Fruit fly (Drosophila melanogaster) whole organism, wandering third instar larva: Measurements from ENCODE around the gene sNPF.

Experiments
- Abd-B ChIP-seq: fragments of >200 bp; optimal IDR thresholded peaks from 2 replicates; lab custom pipeline; 2017; ENCODE audit warnings: missing biosample characterization, missing genetic modification characterization
- Hr78 ChIP-seq: fragments of >200 bp; optimal IDR thresholded peaks from 2 replicates; lab custom pipeline; 2017; ENCODE audit warnings: missing biosample characterization, missing genetic modification characterization
- OdsH ChIP-seq: fragments of 200-800 bp; sonication (Bioruptor generic); optimal IDR thresholded peaks from 2 replicates; lab custom pipeline; 2016; ENCODE audit warnings: missing biosample characterization, mild to moderate bottlenecking, missing genetic modification characterization
- dl ChIP-seq, 2 experiments: fragments of 175-275, 200-275 bp in 1 of 2; fragments of 200-275 bp in 1 of 2; sonication (Bioruptor generic); optimal IDR thresholded peaks; lab custom pipeline; 2018; ENCODE audit warnings: mild to moderate bottlenecking in 2 of 2, missing biosample characterization in 2 of 2, missing genetic modification characterization in 2 of 2, moderate library complexity in 2 of 2; ENCODE audit not compliant: partially characterized antibody in 2 of 2, insufficient read depth in 1 of 2
- foxo ChIP-seq, 2 experiments: fragments of 200-800 bp; sonication (Bioruptor generic); optimal IDR thresholded peaks; 2 replicates in 1 of 2; 3 replicates in 1 of 2; lab custom pipeline; 2016 to 2017; ENCODE audit warnings: missing biosample characterization in 2 of 2, missing genetic modification characterization in 2 of 2
- fru ChIP-seq: fragments of 200-800 bp; sonication (Bioruptor generic); optimal IDR thresholded peaks from 3 replicates; lab custom pipeline; 2016; ENCODE audit warnings: missing biosample characterization, mild to moderate bottlenecking, missing genetic modification characterization
- h ChIP-seq: fragments of 200-800 bp; sonication (Bioruptor generic); optimal IDR thresholded peaks from 3 replicates; lab custom pipeline; 2016; ENCODE audit warnings: missing biosample characterization, mild to moderate bottlenecking, missing genetic modification characterization
- lola ChIP-seq: fragments of >200 bp; optimal IDR thresholded peaks from 2 replicates; lab custom pipeline; 2017; ENCODE audit warnings: missing biosample characterization, missing genetic modification characterization
- psq ChIP-seq: fragments of 200-800 bp; sonication (Bioruptor generic); optimal IDR thresholded peaks from 3 replicates; lab custom pipeline; 2017; ENCODE audit warnings: missing biosample characterization, mild to moderate bottlenecking, missing genetic modification characterization, moderate library complexity
- sage ChIP-seq: fragments of 200-800 bp; sonication (Bioruptor generic); optimal IDR thresholded peaks from 2 replicates; lab custom pipeline; 2016; ENCODE audit warnings: missing biosample characterization, mild to moderate bottlenecking, missing genetic modification characterization

DNA sequence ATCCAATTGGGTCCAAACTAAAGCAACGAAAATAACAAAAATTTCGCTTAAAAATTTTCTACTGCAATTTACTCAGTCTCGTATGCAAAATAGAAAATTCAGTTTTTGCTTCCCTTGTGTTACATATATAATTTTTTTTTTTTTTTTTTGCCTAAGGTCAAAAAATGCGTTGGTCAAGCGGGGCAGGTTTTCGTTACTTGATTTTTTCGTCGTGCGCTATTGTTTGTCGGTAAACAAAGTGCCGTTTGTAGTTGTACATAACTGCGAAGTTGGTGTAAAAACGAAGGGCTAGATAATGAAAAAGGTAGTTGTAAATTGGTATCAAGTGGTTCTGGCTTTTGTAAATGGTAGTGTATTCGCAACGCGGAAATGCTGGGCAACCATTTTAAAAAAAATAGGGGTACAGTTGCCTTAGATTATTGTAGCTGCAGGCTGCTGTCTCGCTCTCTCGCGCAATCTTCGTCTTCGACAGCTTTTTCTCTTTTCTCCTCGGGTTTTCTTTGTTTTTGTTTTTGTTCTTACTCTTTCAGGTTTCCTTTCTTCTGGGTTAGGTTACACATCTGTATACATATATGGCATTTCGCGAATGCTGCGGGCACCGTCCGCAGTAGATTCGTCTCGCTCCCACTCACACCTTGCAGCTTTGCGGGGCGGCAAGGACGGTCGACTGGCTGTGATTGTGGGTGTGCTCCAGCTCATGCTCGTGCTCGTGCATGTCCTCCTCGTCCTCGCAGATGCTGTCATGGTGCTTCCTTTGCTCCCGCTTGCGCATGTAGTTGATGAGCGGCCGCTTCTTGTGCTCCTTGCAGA lies 54.6 kb downstream of the sNPF start:
- TF ChIP-seq Hr78 (no peak), psq (GFP tag; lab: Kevin White, UChicago) (peak; percentile 1), lola (GFP tag; lab: Kevin White, UChicago) (no peak), foxo (GFP tag; optimal IDR thresholded peaks at IDR 0.05; lab: Kevin White, UChicago) (no peak), fru (GFP tag; lab: Kevin White, UChicago) (no peak), h (GFP tag; lab: Kevin White, UChicago) (no peak), dl (GFP tag; optimal IDR thresholded peaks at IDR 0.05; lab: Kevin White, UChicago; ENCODE audit: insufficient read depth in 1 of 2, partially characterized antibody in 2 of 2) (no peak), sage (GFP tag; lab: Kevin White, UChicago) (no peak), OdsH (GFP tag; lab: Kevin White, UChicago) (no peak), Abd-B (GFP tag; lab: Kevin White, UChicago) (no peak)
